Fruit fly (Drosophila melanogaster) whole organism, embryonic: Measurements from ENCODE around the gene CG3690.

Experiments
- CG14667 ChIP-seq: fragments of 200-800 bp; sonication (Bioruptor generic); IDR thresholded peaks from 2 replicates; pipeline ENCODE4 v1.3.6; 2022; ENCODE audit warnings: missing biosample characterization, missing genetic modification characterization
- CG30020 ChIP-seq: fragments of 200-800 bp; optimal IDR thresholded peaks from 2 replicates; lab custom pipeline; 2019; ENCODE audit warnings: missing biosample characterization, mild to moderate bottlenecking, missing genetic modification characterization, moderate library complexity
- CG34422 ChIP-seq: fragments of 200-800 bp; sonication (Bioruptor generic); IDR thresholded peaks from 3 replicates; pipeline ENCODE4 v1.3.6; 2022; ENCODE audit warnings: missing biosample characterization, missing genetic modification characterization
- dimm ChIP-seq: fragments of 200-800 bp; sonication (Bioruptor generic); IDR thresholded peaks from 2 replicates; pipeline ENCODE4 v1.3.6; 2022; ENCODE audit warnings: missing biosample characterization, missing genetic modification characterization
- fru ChIP-seq: fragments of >200 bp; optimal IDR thresholded peaks from 2 replicates; lab custom pipeline; 2017
- pho ChIP-seq: fragments of 200-800 bp; sonication (Bioruptor generic); optimal IDR thresholded peaks from 2 replicates; lab custom pipeline; 2016; ENCODE audit warnings: missing biosample characterization, missing genetic modification characterization
- so ChIP-seq: fragments of 200-800 bp; sonication (Bioruptor generic); IDR thresholded peaks from 3 replicates; pipeline ENCODE4 v1.3.6; 2022; ENCODE audit warnings: missing biosample characterization, missing genetic modification characterization

DNA sequence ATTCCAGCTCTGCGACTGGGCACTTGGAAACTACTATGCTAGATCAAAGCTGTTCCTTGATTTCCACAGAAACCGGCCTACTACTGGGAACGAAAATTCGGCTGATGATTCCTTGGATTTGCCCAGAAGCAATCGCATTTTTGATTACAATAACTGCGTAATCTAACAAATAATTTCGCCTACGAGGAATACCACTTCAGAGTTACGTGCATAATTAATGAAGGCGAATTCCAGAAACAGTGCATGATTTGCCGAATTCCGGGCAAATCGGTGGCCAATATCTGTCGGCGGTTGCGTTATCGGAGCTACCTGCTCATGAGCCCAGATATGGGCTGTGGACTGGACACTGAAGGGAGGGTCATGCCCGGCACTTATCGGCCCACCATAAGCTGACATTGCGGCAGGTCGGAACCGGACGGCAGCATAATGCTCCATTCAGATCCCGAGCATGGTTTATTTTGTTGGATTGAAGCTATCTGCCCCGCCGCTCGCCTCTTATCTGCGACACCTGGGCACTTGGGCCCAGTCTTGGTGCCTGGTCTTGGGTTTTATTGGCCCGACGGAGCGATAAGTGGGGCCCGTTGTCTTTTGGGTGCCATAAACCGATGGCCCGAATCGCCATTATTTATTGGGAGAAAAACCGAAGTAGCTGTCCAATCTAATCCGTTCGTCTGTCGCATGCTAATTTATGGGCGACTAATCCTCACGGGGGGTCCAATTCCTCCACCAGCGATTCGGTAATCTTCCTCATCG, 21.5 kb downstream of the CG3690 start, which contains the start of gene CG3708:
- TF ChIP-seq fru (lab: Kevin White, UChicago) (no peak), pho (GFP tag; lab: Kevin White, UChicago) (no peak), dimm (GFP tag; lab: Robert Waterston, UW) (no peak), so (no peak), CG14667 (GFP tag; lab: Robert Waterston, UW) (no peak), CG30020 (tag; lab: Kevin White, UChicago) (no peak), CG34422 (GFP tag; lab: Robert Waterston, UW) (no peak)
